Worm (Caenorhabditis elegans) whole organism, young adult: Measurements from ENCODE around the gene spp-30.

ENCODE experiments used
- B0019.2 ChIP-seq: fragments of 200-800 bp; sonication (Bioruptor generic); conservative IDR thresholded peaks from 2 replicates; pipeline ENCODE4 v1.3.6; 2022; ENCODE audit warnings: missing genetic modification reagents, missing genetic modification characterization, missing compliant biosample characterization
- B0035.1 ChIP-seq: sonication (generic microtip); optimal IDR thresholded peaks from 2 replicates; lab custom pipeline; 2016; ENCODE audit warnings: missing genetic modification characterization, mild to moderate bottlenecking, missing compliant biosample characterization, missing genotype, missing genetic modification reagents
- B0261.1 ChIP-seq: sonication (generic microtip); optimal IDR thresholded peaks from 2 replicates; lab custom pipeline; 2016; ENCODE audit warnings: mild to moderate bottlenecking, missing genetic modification characterization, moderate library complexity, missing compliant biosample characterization
- B0336.3 ChIP-seq: fragments of 200-800 bp; sonication (Bioruptor generic); IDR thresholded peaks from 2 replicates; pipeline ENCODE4 v1.3.6; 2022; ENCODE audit warnings: missing genetic modification characterization, missing compliant biosample characterization
- C06A6.2 ChIP-seq: fragments of 200-800 bp; sonication (Bioruptor generic); conservative IDR thresholded peaks from 2 replicates; pipeline ENCODE4 v1.3.6; 2022; ENCODE audit warnings: missing genetic modification characterization, missing compliant biosample characterization
- F10E7.11 ChIP-seq: sonication (generic microtip); optimal IDR thresholded peaks from 2 replicates; lab custom pipeline; 2017; ENCODE audit warnings: mild to moderate bottlenecking, missing genetic modification characterization, moderate library complexity, missing compliant biosample characterization
- F33H1.4 ChIP-seq: fragments of 200-800 bp; sonication (Bioruptor generic); IDR thresholded peaks from 2 replicates; pipeline ENCODE4 v1.3.6; 2022; ENCODE audit warnings: missing genetic modification reagents, missing genetic modification characterization, missing compliant biosample characterization
- F52B5.7 ChIP-seq: sonication (generic microtip); optimal IDR thresholded peaks from 2 replicates; lab custom pipeline; 2016; ENCODE audit warnings: mild to moderate bottlenecking, missing genetic modification characterization, missing compliant biosample characterization
- F55B11.4 ChIP-seq: sonication (generic microtip); optimal IDR thresholded peaks from 2 replicates; lab custom pipeline; 2016; ENCODE audit warnings: missing compliant biosample characterization, missing genetic modification characterization, borderline replicate concordance; ENCODE audit not compliant: insufficient read depth
- K12H6.12 ChIP-seq: fragments of 200-800 bp; sonication (Bioruptor generic); optimal IDR thresholded peaks from 2 replicates; lab custom pipeline; 2018; ENCODE audit warnings: mild to moderate bottlenecking, missing genetic modification characterization, missing compliant biosample characterization
- Y67H2A.10 ChIP-seq: fragments of 200-800 bp; sonication (Bioruptor generic); conservative IDR thresholded peaks from 2 replicates; pipeline ENCODE4 v1.3.6; 2022; ENCODE audit warnings: missing genetic modification reagents, missing genetic modification characterization, missing compliant biosample characterization
- Y79H2A.3 ChIP-seq: fragments of 200-800 bp; sonication (Bioruptor generic); conservative IDR thresholded peaks from 2 replicates; pipeline ENCODE4 v1.3.6; 2022; ENCODE audit warnings: missing genetic modification reagents, missing genetic modification characterization, missing compliant biosample characterization
- attf-3 ChIP-seq: fragments of 200-800 bp; sonication (Bioruptor generic); conservative IDR thresholded peaks from 2 replicates; pipeline ENCODE4 v1.3.6; 2022; ENCODE audit warnings: missing genetic modification reagents, missing genetic modification characterization, missing compliant biosample characterization
- attf-6 ChIP-seq: fragments of 200-800 bp; sonication (Bioruptor generic); IDR thresholded peaks from 2 replicates; pipeline ENCODE4 v1.3.6; 2022; ENCODE audit warnings: missing genetic modification reagents, missing genetic modification characterization, missing compliant biosample characterization
- bed-1 ChIP-seq: fragments of 200-800 bp; sonication (Bioruptor generic); IDR thresholded peaks from 2 replicates; pipeline ENCODE4 v1.3.6; 2022; ENCODE audit warnings: missing genetic modification reagents, missing genetic modification characterization, missing compliant biosample characterization
- cebp-1 ChIP-seq, 2 experiments: fragments of 200-800 bp in 1 of 2; sonication (Bioruptor generic) in 1 of 2; sonication (generic microtip) in 1 of 2; IDR thresholded peaks in 1 of 2; optimal IDR thresholded peaks in 1 of 2; 2 replicates each; pipeline versions ENCODE4 v1.3.6 to Lab custom; 2017 to 2022; ENCODE audit warnings: missing compliant biosample characterization in 2 of 2, missing genetic modification characterization in 2 of 2, mild to moderate bottlenecking in 1 of 2, missing genetic modification reagents in 1 of 2, moderate library complexity in 1 of 2
- ceh-79 ChIP-seq: sonication (generic microtip); optimal IDR thresholded peaks from 2 replicates; lab custom pipeline; 2017; ENCODE audit warnings: mild to moderate bottlenecking, missing genetic modification characterization, missing compliant biosample characterization
- ceh-91 ChIP-seq: fragments of 200-800 bp; sonication (Bioruptor generic); IDR thresholded peaks from 2 replicates; pipeline ENCODE4 v1.3.6; 2022; ENCODE audit warnings: missing genetic modification reagents, missing genetic modification characterization, missing compliant biosample characterization
- chd-7 ChIP-seq: sonication (generic microtip); optimal IDR thresholded peaks from 2 replicates; lab custom pipeline; 2016; ENCODE audit warnings: mild to moderate bottlenecking, missing genetic modification characterization, moderate library complexity, missing compliant biosample characterization
- die-1 ChIP-seq: sonication (generic microtip); optimal IDR thresholded peaks from 2 replicates; lab custom pipeline; 2016; ENCODE audit warnings: missing genotype, mild to moderate bottlenecking, missing genetic modification characterization, missing compliant biosample characterization
- efl-1 ChIP-seq: fragments of 150-350 bp; optimal IDR thresholded peaks from 2 replicates; lab custom pipeline; 2014; ENCODE audit warnings: missing biosample characterization, missing genetic modification reagents, missing genetic modification characterization
- egrh-3 ChIP-seq: fragments of 200-800 bp; sonication (Bioruptor generic); IDR thresholded peaks from 2 replicates; pipeline ENCODE4 v1.3.6; 2022; ENCODE audit warnings: missing genetic modification reagents, missing genetic modification characterization, missing compliant biosample characterization
- fkh-3 ChIP-seq: sonication (generic microtip); optimal IDR thresholded peaks from 2 replicates; lab custom pipeline; 2016; ENCODE audit warnings: mild to moderate bottlenecking, missing genetic modification characterization, missing compliant biosample characterization
- him-1 ChIP-seq: sonication (generic microtip); optimal IDR thresholded peaks from 2 replicates; lab custom pipeline; 2016; ENCODE audit warnings: missing genotype, missing genetic modification reagents, missing genetic modification characterization, missing compliant biosample characterization
- hmg-20 ChIP-seq: fragments of 200-800 bp; sonication (Bioruptor generic); IDR thresholded peaks from 2 replicates; pipeline ENCODE4 v1.3.6; 2022; ENCODE audit warnings: missing genetic modification reagents, missing genetic modification characterization, missing compliant biosample characterization
- hrde-1 ChIP-seq: sonication (generic microtip); optimal IDR thresholded peaks from 2 replicates; lab custom pipeline; 2016; ENCODE audit warnings: missing genetic modification characterization, mild to moderate bottlenecking, missing compliant biosample characterization, moderate library complexity, missing genotype, missing genetic modification reagents, borderline replicate concordance
- lag-1 ChIP-seq: fragments of 200-800 bp; sonication (Bioruptor generic); IDR thresholded peaks from 2 replicates; pipeline ENCODE4 v1.3.6; 2022; ENCODE audit warnings: missing genetic modification reagents, missing genetic modification characterization, missing compliant biosample characterization
- let-526 ChIP-seq: fragments of 200-800 bp; sonication (Bioruptor generic); IDR thresholded peaks from 2 replicates; pipeline ENCODE4 v1.3.6; 2022; ENCODE audit warnings: missing genetic modification reagents, missing genetic modification characterization, missing compliant biosample characterization
- lin-35 ChIP-seq, 3 experiments: fragments of 150-350 bp in 2 of 3; sonication (generic microtip) in 1 of 3; optimal IDR thresholded peaks; 2 replicates each; lab custom pipeline; 2014 to 2018; ENCODE audit warnings: missing biosample characterization in 3 of 3, missing genetic modification characterization in 3 of 3, missing genetic modification reagents in 3 of 3
- lin-54 ChIP-seq: fragments of 200-800 bp; sonication (Bioruptor generic); optimal IDR thresholded peaks from 2 replicates; lab custom pipeline; 2018; ENCODE audit warnings: mild to moderate bottlenecking, missing genetic modification characterization, missing compliant biosample characterization
- madf-10 ChIP-seq: sonication (generic microtip); optimal IDR thresholded peaks from 2 replicates; lab custom pipeline; 2016; ENCODE audit warnings: mild to moderate bottlenecking, missing genetic modification characterization, missing compliant biosample characterization
- madf-3 ChIP-seq: fragments of 200-800 bp; sonication (Bioruptor generic); IDR thresholded peaks from 2 replicates; pipeline ENCODE4 v1.3.6; 2022; ENCODE audit warnings: missing genetic modification reagents, missing genetic modification characterization, missing compliant biosample characterization
- madf-8 ChIP-seq: fragments of 200-800 bp; sonication (Bioruptor generic); conservative IDR thresholded peaks from 2 replicates; pipeline ENCODE4 v1.3.6; 2022; ENCODE audit warnings: missing genetic modification reagents, missing genetic modification characterization, missing compliant biosample characterization
- mcd-1 ChIP-seq: fragments of 200-800 bp; sonication (Bioruptor generic); IDR thresholded peaks from 2 replicates; pipeline ENCODE4 v1.3.6; 2022; ENCODE audit warnings: missing genetic modification reagents, missing genetic modification characterization, missing compliant biosample characterization
- mxl-1 ChIP-seq: sonication (generic microtip); optimal IDR thresholded peaks from 2 replicates; lab custom pipeline; 2016; ENCODE audit warnings: missing genetic modification characterization, missing compliant biosample characterization
- nfya-2 ChIP-seq: fragments of 200-800 bp; sonication (Bioruptor generic); IDR thresholded peaks from 2 replicates; pipeline ENCODE4 v1.3.6; 2022; ENCODE audit warnings: missing genetic modification reagents, missing genetic modification characterization, missing compliant biosample characterization
- nfyb-1 ChIP-seq: fragments of 200-800 bp; sonication (Bioruptor generic); IDR thresholded peaks from 2 replicates; pipeline ENCODE4 v1.3.6; 2022; ENCODE audit warnings: missing genetic modification reagents, missing genetic modification characterization, missing compliant biosample characterization
- nhr-80 ChIP-seq: sonication (generic microtip); optimal IDR thresholded peaks from 2 replicates; lab custom pipeline; 2016; ENCODE audit warnings: missing genetic modification characterization, missing compliant biosample characterization
- rec-8 ChIP-seq, 2 experiments: sonication (generic microtip); optimal IDR thresholded peaks; 2 replicates each; lab custom pipeline; 2016; ENCODE audit warnings: mild to moderate bottlenecking in 2 of 2, missing genetic modification characterization in 2 of 2, missing genetic modification reagents in 2 of 2, missing genotype in 2 of 2, missing biosample characterization in 1 of 2, missing compliant biosample characterization in 1 of 2, moderate library complexity in 1 of 2
- sdz-38 ChIP-seq: sonication (generic microtip); optimal IDR thresholded peaks from 2 replicates; lab custom pipeline; 2016; ENCODE audit warnings: missing genotype, missing genetic modification characterization, missing compliant biosample characterization
- sea-2 ChIP-seq: fragments of 200-800 bp; sonication (Bioruptor generic); IDR thresholded peaks from 2 replicates; pipeline ENCODE4 v1.3.6; 2022; ENCODE audit warnings: missing genetic modification characterization, missing compliant biosample characterization
- tlf-1 ChIP-seq: fragments of 200-800 bp; sonication (Bioruptor generic); optimal IDR thresholded peaks from 2 replicates; lab custom pipeline; 2018; ENCODE audit warnings: mild to moderate bottlenecking, missing genetic modification characterization, missing compliant biosample characterization
- ztf-18 ChIP-seq: sonication (generic microtip); optimal IDR thresholded peaks from 2 replicates; lab custom pipeline; 2016; ENCODE audit warnings: missing genotype, mild to moderate bottlenecking, missing genetic modification characterization, missing compliant biosample characterization
- ztf-25 ChIP-seq: fragments of 200-800 bp; sonication (Bioruptor generic); IDR thresholded peaks from 2 replicates; pipeline ENCODE4 v1.3.6; 2022; ENCODE audit warnings: missing genetic modification reagents, missing genetic modification characterization, missing compliant biosample characterization
- ztf-3 ChIP-seq: fragments of 200-800 bp; sonication (Bioruptor generic); optimal IDR thresholded peaks from 2 replicates; lab custom pipeline; 2018; ENCODE audit warnings: mild to moderate bottlenecking, missing genetic modification characterization, missing compliant biosample characterization

The spp-30 gene

ce11 chrX:11603234-11604108, 25.0 kb downstream of the spp-30 start (continued):
- TF ChIP-seq B0019.2 (GFP tag; lab: Robert Waterston, UW) (no peak), ztf-3 (GFP tag; lab: Kevin White, UChicago) (peak; percentile 64), C06A6.2 (GFP tag; lab: Robert Waterston, UW) (0 out of 2 replicates have a peak, but pooled peaks have one; percentile 53), cebp-1 (GFP tag; IDR thresholded peaks at IDR 0.05; lab: Robert Waterston, UW) (peak; percentile 62; the same call in 1 of the 2 replicates), cebp-1 (tag; optimal IDR thresholded peaks at IDR 0.05; lab: Kevin White, UChicago) (peak; percentile 82), madf-10 (tag; lab: Kevin White, UChicago) (peak; percentile 66), lag-1 (GFP tag; lab: Robert Waterston, UW) (no peak), B0336.3 (peak; percentile 86), attf-6 (peak; percentile 40; the same call in 1 of the 2 replicates), bed-1 (GFP tag; lab: Robert Waterston, UW) (no peak), egrh-3 (GFP tag; lab: Robert Waterston, UW) (no peak), nhr-80 (tag; lab: Kevin White, UChicago) (peak; percentile 14), Y67H2A.10 (GFP tag; lab: Robert Waterston, UW) (no peak), sdz-38 (tag; lab: Kevin White, UChicago) (no peak), K12H6.12 (peak; percentile 1), sea-2 (GFP tag; lab: Robert Waterston, UW) (no peak), attf-3 (GFP tag; lab: Robert Waterston, UW) (no peak), mcd-1 (GFP tag; lab: Robert Waterston, UW) (0 out of 2 replicates have a peak, but pooled peaks have one; percentile 29), die-1 (tag; lab: Kevin White, UChicago) (no peak), him-1 (tag; lab: Kevin White, UChicago) (no peak), hrde-1 (tag; lab: Kevin White, UChicago) (no peak), mxl-1 (no peak), madf-8 (GFP tag; lab: Robert Waterston, UW) (no peak), Y79H2A.3 (GFP tag; lab: Robert Waterston, UW) (0 out of 2 replicates have a peak, but pooled peaks have one; percentile 51), ceh-91 (GFP tag; lab: Robert Waterston, UW) (no peak), F10E7.11 (peak; percentile 31), rec-8 (tag; optimal IDR thresholded peaks at IDR 0.05; lab: Kevin White, UChicago) (no peak), lin-35 (GFP tag; optimal IDR thresholded peaks at IDR 0.05; lab: Kevin White, UChicago) (peak in 1 of 3 experiments; percentile 56), F55B11.4 (tag; lab: Kevin White, UChicago) (no peak), let-526 (no peak), ztf-18 (peak; percentile 9), chd-7 (tag; lab: Kevin White, UChicago) (peak; percentile 23), B0035.1 (tag; lab: Kevin White, UChicago) (peak; percentile 60), F33H1.4 (GFP tag; lab: Robert Waterston, UW) (no peak), nfyb-1 (GFP tag; lab: Robert Waterston, UW) (peak; percentile 53; the same call in 1 of the 2 replicates), fkh-3 (tag; lab: Kevin White, UChicago) (peak; percentile 67), efl-1 (GFP tag; lab: Kevin White, UChicago) (no peak), lin-54 (GFP tag; lab: Kevin White, UChicago) (peak; percentile 38), F52B5.7 (tag; lab: Kevin White, UChicago) (peak; percentile 82), tlf-1 (GFP tag; lab: Kevin White, UChicago) (peak; percentile 61), ztf-25 (GFP tag; lab: Robert Waterston, UW) (no peak), ceh-79 (tag; lab: Kevin White, UChicago) (peak; percentile 44), B0261.1 (tag; lab: Kevin White, UChicago) (peak; percentile 4), hmg-20 (GFP tag; lab: Robert Waterston, UW) (peak; percentile 33; the same call in 1 of the 2 replicates), nfya-2 (GFP tag; lab: Robert Waterston, UW) (0 out of 2 replicates have a peak, but pooled peaks have one; percentile 43), madf-3 (GFP tag; lab: Robert Waterston, UW) (peak; percentile 27; the same call in 1 of the 2 replicates)
